Fruit fly (Drosophila melanogaster): ENCODE measurements around the gene Srrm1.

Gene Srrm1

DNA sequence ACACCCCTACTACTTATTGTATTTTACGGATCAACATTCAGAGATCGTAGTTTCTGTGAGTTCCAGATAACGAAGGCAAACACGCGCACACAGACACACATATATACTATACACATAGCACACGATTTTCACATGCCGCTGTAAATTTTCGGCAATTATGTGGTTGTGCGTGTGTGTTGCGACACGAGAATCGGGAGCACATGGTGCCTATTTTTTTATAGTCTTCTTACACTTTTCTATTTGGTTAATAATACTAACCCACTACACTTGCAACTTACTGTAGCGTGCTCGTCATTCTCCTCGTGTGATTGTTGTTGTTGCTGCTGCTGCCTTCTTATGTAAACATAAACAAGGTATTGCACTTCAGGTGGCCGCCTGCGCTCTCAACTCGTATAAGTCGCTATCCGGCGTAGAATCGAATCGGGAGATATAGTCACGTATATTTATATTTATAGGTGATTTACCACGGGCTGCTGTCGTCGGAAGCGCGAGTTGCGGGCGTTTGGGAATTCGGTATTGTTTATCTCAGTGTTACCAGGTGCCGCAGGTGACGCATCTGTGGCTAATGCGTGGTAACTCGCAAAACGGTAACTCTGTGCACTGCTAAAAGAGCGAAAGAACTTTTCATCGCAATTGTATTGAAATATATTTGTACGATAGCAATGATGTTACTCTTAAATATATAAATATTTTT, 14.3 kb upstream of the Srrm1 start, which contains the start of gene Adk2 (continued):
- TF ChIP-seq ap (GFP tag; IDR thresholded peaks at IDR 0.05) = no peak
- TF ChIP-seq Lhr (GFP tag; optimal IDR thresholded peaks at IDR 0.05) = peak; percentile 31
- no peak for TF ChIP-seq Ets97D (GFP tag; optimal IDR thresholded peaks at IDR 0.05)
- peak; percentile 49; the same call in 1 of the 2 replicates for TF ChIP-seq Taf1 (GFP tag; IDR thresholded peaks at IDR 0.05)
- no peak for TF ChIP-seq Lpt (GFP tag; optimal IDR thresholded peaks at IDR 0.05)
- TF ChIP-seq twi (tag; optimal IDR thresholded peaks at IDR 0.05) = peak; percentile 4
- peak; percentile 17 for TF ChIP-seq NfI (GFP tag; optimal IDR thresholded peaks at IDR 0.05)
- TF ChIP-seq bbx (GFP tag; IDR thresholded peaks at IDR 0.05; ENCODE audit: partially characterized antibody) = 0 out of 2 replicates have a peak, but pooled peaks have one; percentile 48
- peak; percentile 55; the same call in 2 of the 3 replicates for TF ChIP-seq Dbx (GFP tag; IDR thresholded peaks at IDR 0.05)
- peak; percentile 82 for TF ChIP-seq CG4360 (GFP tag; IDR thresholded peaks at IDR 0.05)
- peak; percentile 35; the same call in 1 of the 2 replicates for TF ChIP-seq CG6689 (GFP tag; IDR thresholded peaks at IDR 0.05)
- TF ChIP-seq MESR4 (GFP tag; optimal IDR thresholded peaks at IDR 0.05) = peak; percentile 90
- TF ChIP-seq sisA (GFP tag; IDR thresholded peaks at IDR 0.05) = peak; percentile 47
- TF ChIP-seq vfl (GFP tag; optimal IDR thresholded peaks at IDR 0.05) = no peak
- no peak for TF ChIP-seq Camta (GFP tag; optimal IDR thresholded peaks at IDR 0.05)
- TF ChIP-seq CG32772 (GFP tag; IDR thresholded peaks at IDR 0.05) = peak; percentile 31; the same call in 1 of the 2 replicates
- TF ChIP-seq ind (GFP tag; optimal IDR thresholded peaks at IDR 0.05) = no peak

DNA sequence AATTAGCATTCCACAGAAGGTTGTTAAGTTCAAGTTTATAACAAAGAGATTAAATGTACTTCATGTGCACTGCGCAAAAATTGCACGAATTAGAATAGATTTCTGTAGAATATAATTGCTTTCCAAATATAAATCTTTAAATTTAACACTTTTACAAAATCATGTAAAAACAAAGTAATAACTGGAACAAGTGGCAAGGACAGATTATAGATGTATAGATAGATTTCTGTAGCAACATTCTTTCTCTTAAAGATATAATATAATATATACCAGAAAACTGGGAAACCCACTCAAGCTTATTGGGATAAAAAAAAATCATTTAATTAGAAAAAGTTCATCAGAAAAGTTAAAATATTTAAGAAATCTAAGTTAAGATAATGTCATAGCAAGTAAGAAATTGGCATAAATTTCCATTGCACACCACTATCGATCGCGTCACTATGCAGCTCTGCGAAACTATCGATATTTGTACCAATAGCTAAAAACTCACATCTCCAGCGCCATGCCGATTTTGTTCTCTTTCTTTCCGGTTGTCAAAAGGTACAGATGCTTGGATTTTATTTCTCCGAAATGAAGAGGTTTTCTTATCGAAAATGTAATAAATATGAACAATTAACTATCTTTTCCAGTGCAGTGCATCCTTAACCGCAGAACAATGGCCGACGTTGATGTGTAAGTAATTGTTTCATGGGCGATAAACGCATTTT, 13.6 kb upstream of the Srrm1 start, which contains the start of gene RpS12:
RpS12 (plus strand) TSS at position 499 of the 707 bp plus-strand sequence.
- TF ChIP-seq CG12299 (tag; optimal IDR thresholded peaks at IDR 0.05) (peak; percentile 60), danr (GFP tag; IDR thresholded peaks at IDR 0.05) (no peak), peb (GFP tag; IDR thresholded peaks at IDR 0.05) (0 out of 2 replicates have a peak, but pooled peaks have one; percentile 21), fu2 (GFP tag; optimal IDR thresholded peaks at IDR 0.05) (peak; percentile 65), CG9797 (GFP tag; optimal IDR thresholded peaks at IDR 0.05) (no peak), gt (GFP tag; IDR thresholded peaks at IDR 0.05) (no peak), CG3065 (GFP tag; optimal IDR thresholded peaks at IDR 0.05) (no peak), maf-S (GFP tag; optimal IDR thresholded peaks at IDR 0.05) (peak; percentile 78), CG2678 (tag; optimal IDR thresholded peaks at IDR 0.05) (peak; percentile 60), Pdp1 (GFP tag; optimal IDR thresholded peaks at IDR 0.05) (peak; percentile 65 to 70), Poxn (GFP tag; IDR thresholded peaks at IDR 0.05) (no peak), CG3281 (GFP tag; optimal IDR thresholded peaks at IDR 0.05) (peak; percentile 86), Spps (tag; optimal IDR thresholded peaks at IDR 0.05) (no peak), rib (GFP tag; IDR thresholded peaks at IDR 0.05) (peak; percentile 17; the same call in 1 of the 2 replicates), cato (GFP tag; optimal IDR thresholded peaks at IDR 0.05; ENCODE audit: borderline replicate concordance) (peak; percentile 58), D (optimal IDR thresholded peaks at IDR 0.05) (no peak), D (GFP tag; optimal IDR thresholded peaks at IDR 0.05) (peak; percentile 54), Hmx (GFP tag; optimal IDR thresholded peaks at IDR 0.05) (no peak), exex (tag; optimal IDR thresholded peaks at IDR 0.05) (peak; percentile 38), CG10431 (GFP tag; optimal IDR thresholded peaks at IDR 0.05) (peak; percentile 75), grau (tag; optimal IDR thresholded peaks at IDR 0.05) (peak; percentile 68), Dbx (GFP tag; IDR thresholded peaks at IDR 0.05) (peak; percentile 89; the same call in 2 of the 3 replicates), emc (GFP tag; optimal IDR thresholded peaks at IDR 0.05) (peak; percentile 76), dimm (GFP tag; IDR thresholded peaks at IDR 0.05) (no peak), CG7556 (GFP tag; optimal IDR thresholded peaks at IDR 0.05) (peak; percentile 12), CG8290 (GFP tag; optimal IDR thresholded peaks at IDR 0.05) (peak; percentile 71), CG8290 (tag; optimal IDR thresholded peaks at IDR 0.05) (peak in 1 of 2 experiments; percentile 95), tll (GFP tag; optimal IDR thresholded peaks at IDR 0.05) (no peak), fd3F (GFP tag; optimal IDR thresholded peaks at IDR 0.05) (peak; percentile 64), hbn (GFP tag; IDR thresholded peaks at IDR 0.05; ENCODE audit: partially characterized antibody) (peak; percentile 63), Max (GFP tag; optimal IDR thresholded peaks at IDR 0.05) (peak; percentile 91), Nf-YC (tag; optimal IDR thresholded peaks at IDR 0.05) (peak; percentile 38)
